Worm (Caenorhabditis elegans) whole organism, L3 larva: ENCODE data around the gene F17C11.12.

Experiments used
- ZK546.5 ChIP-seq: sonication (generic microtip); optimal IDR thresholded peaks from 2 replicates; lab custom pipeline; 2017; ENCODE audit warnings: missing biosample characterization, missing genetic modification characterization
- ama-1 ChIP-seq: fragments of 150-350 bp; optimal IDR thresholded peaks from 2 replicates; lab custom pipeline; 2018
- ceh-16 ChIP-seq: sonication (generic microtip); optimal IDR thresholded peaks from 2 replicates; lab custom pipeline; 2017; ENCODE audit warnings: missing biosample characterization, missing genetic modification characterization
- elt-3 ChIP-seq, 3 experiments: fragments of 150-350 bp in 1 of 3; sonication (generic microtip) in 2 of 3; optimal IDR thresholded peaks; 2 replicates in 2 of 3; 4 replicates in 1 of 3; lab custom pipeline; 2014 to 2017; ENCODE audit warnings: missing biosample characterization in 3 of 3, missing genetic modification characterization in 3 of 3
- eor-1 ChIP-seq, 2 experiments: fragments of 150-350 bp; optimal IDR thresholded peaks; 2 replicates each; lab custom pipeline; 2014 to 2018; ENCODE audit warnings: missing biosample characterization in 2 of 2, missing genetic modification characterization in 2 of 2
- lsy-12 ChIP-seq: sonication (generic microtip); optimal IDR thresholded peaks from 2 replicates; lab custom pipeline; 2016; ENCODE audit warnings: mild to moderate bottlenecking, missing genetic modification characterization, missing compliant biosample characterization
- nfya-1 ChIP-seq: sonication (generic microtip); optimal IDR thresholded peaks from 2 replicates; lab custom pipeline; 2017; ENCODE audit warnings: missing genetic modification characterization, mild to moderate bottlenecking, missing compliant biosample characterization, antibody characterized with exemption, moderate library complexity; ENCODE audit not compliant: insufficient read depth
- nhr-11 ChIP-seq: fragments of 150-350 bp; optimal IDR thresholded peaks from 2 replicates; lab custom pipeline; 2014; ENCODE audit warnings: missing biosample characterization, missing genetic modification characterization
- nhr-12 ChIP-seq: fragments of 150-350 bp; optimal IDR thresholded peaks from 2 replicates; lab custom pipeline; 2014; ENCODE audit warnings: missing biosample characterization, missing genetic modification characterization
- nhr-237 ChIP-seq: fragments of 150-350 bp; optimal IDR thresholded peaks from 2 replicates; lab custom pipeline; 2014; ENCODE audit warnings: missing biosample characterization, missing genetic modification characterization
- nhr-28 ChIP-seq: fragments of 150-350 bp; optimal IDR thresholded peaks from 2 replicates; lab custom pipeline; 2014; ENCODE audit warnings: missing biosample characterization, missing genetic modification characterization
- nhr-76 ChIP-seq: fragments of 150-350 bp; sonication (generic microtip); optimal IDR thresholded peaks from 5 replicates; lab custom pipeline; 2014; ENCODE audit warnings: missing biosample characterization, missing genetic modification characterization
- unc-39 ChIP-seq: sonication (generic microtip); optimal IDR thresholded peaks from 4 replicates; lab custom pipeline; 2017; ENCODE audit warnings: missing biosample characterization, missing genetic modification characterization
- unc-62 ChIP-seq: fragments of 150-350 bp; sonication (generic microtip); optimal IDR thresholded peaks from 4 replicates; lab custom pipeline; 2014; ENCODE audit warnings: missing biosample characterization, missing genetic modification reagents, missing genetic modification characterization

DNA sequence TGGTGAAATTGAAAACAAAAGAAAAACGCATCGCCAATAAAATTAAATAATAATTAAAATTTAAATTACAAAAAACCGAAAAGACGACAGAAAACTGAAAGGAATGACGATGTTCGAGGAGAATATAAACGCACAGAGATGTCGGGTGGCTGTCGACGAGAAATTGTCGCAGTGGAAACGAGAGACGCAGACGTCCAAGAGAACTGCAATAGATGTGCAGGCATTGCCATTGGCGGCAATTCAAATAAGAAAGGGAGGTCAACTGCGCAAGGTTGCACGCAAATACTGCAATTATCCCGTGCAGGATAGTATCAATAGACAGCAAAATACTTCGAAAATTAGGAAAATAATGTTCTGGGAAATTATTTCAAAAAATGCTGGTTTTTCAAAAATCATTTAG lies 39.5 kb downstream of the F17C11.12 start:
- peak; percentile 81 for TF ChIP-seq nhr-28 (tag; lab: Kevin White, UChicago)
- TF ChIP-seq lsy-12 (tag; lab: Kevin White, UChicago), result peak; percentile 99
- no peak for TF ChIP-seq nhr-12
- peak; percentile 87 for TF ChIP-seq nhr-76 (tag; lab: Kevin White, UChicago)
- TF ChIP-seq nhr-237 (tag; lab: Kevin White, UChicago), result no peak
- peak; percentile 91 for TF ChIP-seq unc-62
- peak; percentile 100 for TF ChIP-seq ZK546.5 (tag; lab: Kevin White, UChicago)
- TF ChIP-seq elt-3 (tag; optimal IDR thresholded peaks at IDR 0.05; lab: Kevin White, UChicago), result peak; percentile 67 to 96 (median 72)
- TF ChIP-seq nhr-11, result peak; percentile 96
- peak; percentile 98 for TF ChIP-seq nfya-1 (tag; lab: Kevin White, UChicago)
- peak in 1 of 2 experiments; percentile 9 for TF ChIP-seq eor-1 (tag; optimal IDR thresholded peaks at IDR 0.05; lab: Kevin White, UChicago)
- peak; percentile 28 for TF ChIP-seq ceh-16 (tag; lab: Kevin White, UChicago)
- no peak for TF ChIP-seq unc-39 (tag; lab: Kevin White, UChicago)
- peak; percentile 91 for TF ChIP-seq ama-1
